Worm (Caenorhabditis elegans) whole organism, mixed stage, embryonic: ENCODE measurements around the gene F35H10.3.

Experiments used
- drap-1 ChIP-seq: fragments of 200-800 bp; sonication (Bioruptor generic); optimal IDR thresholded peaks from 3 replicates; lab custom pipeline; 2018; ENCODE audit warnings: mild to moderate bottlenecking, missing genetic modification characterization, missing compliant biosample characterization
- ham-2 ChIP-seq: fragments of 200-800 bp; sonication (Bioruptor generic); optimal IDR thresholded peaks from 2 replicates; lab custom pipeline; 2018; ENCODE audit warnings: mild to moderate bottlenecking, missing genetic modification characterization, missing compliant biosample characterization
- mls-2 ChIP-seq: sonication (generic microtip); optimal IDR thresholded peaks from 2 replicates; lab custom pipeline; 2016; ENCODE audit warnings: mild to moderate bottlenecking, missing genetic modification characterization, moderate library complexity, missing compliant biosample characterization
- nhr-28 ChIP-seq: fragments of 150-350 bp; optimal IDR thresholded peaks from 2 replicates; lab custom pipeline; 2014; ENCODE audit warnings: missing biosample characterization, missing genetic modification characterization
- snpc-4 ChIP-seq: fragments of 150-350 bp; optimal IDR thresholded peaks from 2 replicates; lab custom pipeline; 2014; ENCODE audit warnings: missing biosample characterization, missing genetic modification characterization

- TF ChIP-seq mls-2 (tag; lab: Kevin White, UChicago) (no peak), nhr-28 (tag; lab: Kevin White, UChicago) (no peak), snpc-4 (no peak), ham-2 (GFP tag; lab: Kevin White, UChicago) (no peak), drap-1 (GFP tag; lab: Kevin White, UChicago) (no peak)
Measured at ce11 chrIV:8291232-8291631, 34.5 kb upstream of the F35H10.3 start, which contains the start of gene K07H8.2.
